ENCODE assay signal across 5 fruit fly cellular contexts in the genomic region with DNA sequence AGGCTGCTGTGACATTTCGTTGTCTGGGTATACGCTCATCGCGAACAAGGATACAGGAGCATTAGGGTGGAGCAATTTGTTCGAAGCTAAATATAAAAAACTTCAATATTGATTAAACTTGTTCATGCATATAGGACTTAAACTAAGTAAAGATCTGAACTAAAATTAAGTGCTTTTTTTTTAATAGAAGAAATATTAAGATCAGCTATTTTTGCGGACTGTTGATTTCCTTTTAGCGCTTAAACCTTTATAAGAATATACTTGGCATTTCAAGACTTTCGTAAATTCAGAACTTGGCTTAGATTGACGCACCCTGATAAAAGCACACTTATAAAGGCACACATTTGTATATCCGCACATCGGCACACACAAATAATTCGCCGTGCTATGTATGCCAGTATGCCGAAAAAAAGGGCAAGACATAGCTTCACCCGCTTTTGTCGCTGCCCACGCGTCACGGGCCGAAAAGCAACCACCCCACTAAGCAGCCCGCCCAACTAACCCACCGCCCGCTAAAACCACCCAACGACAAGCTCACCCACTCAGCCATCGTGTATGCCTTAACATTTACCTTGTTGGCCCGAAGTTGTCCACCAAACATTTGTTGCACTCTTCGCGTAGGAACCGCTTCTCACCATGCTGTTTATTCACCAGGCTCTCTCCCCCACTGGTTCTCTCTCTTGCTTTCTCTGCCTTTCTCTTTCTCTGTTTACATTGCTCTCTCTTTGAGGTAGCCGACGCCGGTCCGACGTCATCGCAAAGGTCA.
TF ChIP-seq lines count a peak whose summit lies in the region.

No protein-coding gene starts in this region.

- TF ChIP-seq CTCF in whole organism, embryonic (GFP tag; optimal IDR thresholded peaks at IDR 0.05; lab: Kevin White, UChicago): no peak

TF ChIP-seq in whole organism, adult, 20 proteins besides CTCF, POLR2A, EP300 and RAD21:
- TF ChIP-seq Crg-1 (GFP tag; optimal IDR thresholded peaks at IDR 0.05; lab: Kevin White, UChicago): no peak
- TF ChIP-seq CG14711 (tag; optimal IDR thresholded peaks at IDR 0.05; lab: Kevin White, UChicago): peak; percentile 63
- peak; percentile 55 for TF ChIP-seq CG7101 (tag; optimal IDR thresholded peaks at IDR 0.05; lab: Kevin White, UChicago)
- TF ChIP-seq bab1 (GFP tag; optimal IDR thresholded peaks at IDR 0.05; lab: Kevin White, UChicago): no peak
- TF ChIP-seq Clk (GFP tag; optimal IDR thresholded peaks at IDR 0.05; lab: Kevin White, UChicago): peak; percentile 19
- peak; percentile 37 for TF ChIP-seq CG7045 (GFP tag; optimal IDR thresholded peaks at IDR 0.05; lab: Kevin White, UChicago)
- TF ChIP-seq cic (GFP tag; optimal IDR thresholded peaks at IDR 0.05; lab: Kevin White, UChicago): no peak
- peak; percentile 70 for TF ChIP-seq CG5204 (GFP tag; optimal IDR thresholded peaks at IDR 0.05; lab: Kevin White, UChicago)
- peak; percentile 80 for TF ChIP-seq CG33017 (tag; optimal IDR thresholded peaks at IDR 0.05; lab: Kevin White, UChicago)
- no peak for TF ChIP-seq kay (GFP tag; lab: Kevin White, UChicago; ENCODE audit: borderline replicate concordance)
- peak; percentile 75 for TF ChIP-seq CG12768 (GFP tag; optimal IDR thresholded peaks at IDR 0.05; lab: Kevin White, UChicago)
- no peak for TF ChIP-seq cnc (optimal IDR thresholded peaks at IDR 0.05; lab: Kevin White, UChicago)
- peak; percentile 1 for TF ChIP-seq tj (GFP tag; optimal IDR thresholded peaks at IDR 0.05; lab: Kevin White, UChicago)
- no peak for TF ChIP-seq Hr96 (GFP tag; optimal IDR thresholded peaks at IDR 0.05; lab: Kevin White, UChicago)
- peak; percentile 18 for TF ChIP-seq toe (GFP tag; optimal IDR thresholded peaks at IDR 0.05; lab: Kevin White, UChicago)
- TF ChIP-seq CG11617 (GFP tag; optimal IDR thresholded peaks at IDR 0.05; lab: Kevin White, UChicago): peak; percentile 6

TF ChIP-seq in whole organism, embryonic, 481 proteins besides CTCF, POLR2A, EP300 and RAD21 (continues in another document):
- TF ChIP-seq stwl (tag; optimal IDR thresholded peaks at IDR 0.05; lab: Kevin White, UChicago) (no peak), PHDP (tag; optimal IDR thresholded peaks at IDR 0.05; lab: Kevin White, UChicago) (peak; percentile 79), CHES-1-like (GFP tag; optimal IDR thresholded peaks at IDR 0.05; lab: Kevin White, UChicago) (peak; percentile 51), CG30403 (GFP tag; optimal IDR thresholded peaks at IDR 0.05; lab: Kevin White, UChicago) (peak; percentile 35), NFAT (GFP tag; IDR thresholded peaks at IDR 0.05; lab: Robert Waterston, UW) (no peak), croc (GFP tag; conservative IDR thresholded peaks at IDR 0.05; lab: Robert Waterston, UW) (no peak), Stat92E (GFP tag; optimal IDR thresholded peaks at IDR 0.05; lab: Kevin White, UChicago) (no peak), Atf6 (GFP tag; IDR thresholded peaks at IDR 0.05; lab: Robert Waterston, UW) (peak; percentile 74), Aef1 (GFP tag; IDR thresholded peaks at IDR 0.05; lab: Robert Waterston, UW) (no peak), tap (tag; optimal IDR thresholded peaks at IDR 0.05; lab: Kevin White, UChicago) (peak; percentile 25), Doc3 (GFP tag; IDR thresholded peaks at IDR 0.05; lab: Robert Waterston, UW; ENCODE audit: partially characterized antibody) (no peak), E2f1 (GFP tag; IDR thresholded peaks at IDR 0.05; lab: Robert Waterston, UW) (no peak), CG6254 (GFP tag; optimal IDR thresholded peaks at IDR 0.05; lab: Kevin White, UChicago) (no peak), grn (GFP tag; optimal IDR thresholded peaks at IDR 0.05; lab: Kevin White, UChicago) (no peak), CG6654 (GFP tag; optimal IDR thresholded peaks at IDR 0.05; lab: Kevin White, UChicago) (no peak), dpn (GFP tag; optimal IDR thresholded peaks at IDR 0.05; lab: Kevin White, UChicago) (peak; percentile 22 to 31), CG11695 (GFP tag; IDR thresholded peaks at IDR 0.05; lab: Robert Waterston, UW) (peak; percentile 73)

TF ChIP-seq in whole organism, prepupa, 60 proteins besides CTCF, POLR2A, EP300 and RAD21 (continues in another document):
- peak; percentile 38 for TF ChIP-seq acj6 (GFP tag; optimal IDR thresholded peaks at IDR 0.05; lab: Kevin White, UChicago)
- peak; percentile 24 for TF ChIP-seq CG31627 (GFP tag; optimal IDR thresholded peaks at IDR 0.05; lab: Kevin White, UChicago)
- no peak for TF ChIP-seq CG8632 (GFP tag; optimal IDR thresholded peaks at IDR 0.05; lab: Kevin White, UChicago)
- TF ChIP-seq salr (GFP tag; optimal IDR thresholded peaks at IDR 0.05; lab: Kevin White, UChicago): no peak
- peak; percentile 9 for TF ChIP-seq Eip75B (GFP tag; optimal IDR thresholded peaks at IDR 0.05; lab: Kevin White, UChicago)
- TF ChIP-seq Ets21C (GFP tag; optimal IDR thresholded peaks at IDR 0.05; lab: Kevin White, UChicago): no peak
- peak; percentile 22 for TF ChIP-seq Met (GFP tag; optimal IDR thresholded peaks at IDR 0.05; lab: Kevin White, UChicago)
- TF ChIP-seq Hr38 (GFP tag; optimal IDR thresholded peaks at IDR 0.05; lab: Kevin White, UChicago): no peak
- no peak for TF ChIP-seq Eip93F (GFP tag; optimal IDR thresholded peaks at IDR 0.05; lab: Kevin White, UChicago)
- peak; percentile 6 for TF ChIP-seq Sox14 (GFP tag; optimal IDR thresholded peaks at IDR 0.05; lab: Kevin White, UChicago)
- no peak for TF ChIP-seq CG6792 (GFP tag; optimal IDR thresholded peaks at IDR 0.05; lab: Kevin White, UChicago)
- peak; percentile 41 for TF ChIP-seq fkh (GFP tag; optimal IDR thresholded peaks at IDR 0.05; lab: Kevin White, UChicago)
- no peak for TF ChIP-seq topi (GFP tag; optimal IDR thresholded peaks at IDR 0.05; lab: Kevin White, UChicago)
- TF ChIP-seq dac (GFP tag; optimal IDR thresholded peaks at IDR 0.05; lab: Kevin White, UChicago): no peak
- no peak for TF ChIP-seq CG8319 (GFP tag; optimal IDR thresholded peaks at IDR 0.05; lab: Kevin White, UChicago)
- no peak for TF ChIP-seq dsx (GFP tag; optimal IDR thresholded peaks at IDR 0.05; lab: Kevin White, UChicago; ENCODE audit: poor library complexity, severe bottlenecking)
- no peak for TF ChIP-seq CG10631 (GFP tag; optimal IDR thresholded peaks at IDR 0.05; lab: Kevin White, UChicago)
- TF ChIP-seq Ets96B (tag; optimal IDR thresholded peaks at IDR 0.05; lab: Kevin White, UChicago): no peak

TF ChIP-seq in whole organism, pupa, 21 proteins besides CTCF, POLR2A, EP300 and RAD21:
- peak; percentile 36 for TF ChIP-seq CG14655 (GFP tag; optimal IDR thresholded peaks at IDR 0.05; lab: Kevin White, UChicago)
- peak; percentile 53; the same call in 2 of the 3 replicates for TF ChIP-seq CG4496 (GFP tag; IDR thresholded peaks at IDR 0.05; lab: Robert Waterston, UW)
- no peak for TF ChIP-seq rn (GFP tag; IDR thresholded peaks at IDR 0.05; lab: Robert Waterston, UW)
- TF ChIP-seq Ets98B (GFP tag; IDR thresholded peaks at IDR 0.05; lab: Robert Waterston, UW): peak; percentile 9; the same call in 1 of the 2 replicates
- TF ChIP-seq CG8301 (tag; optimal IDR thresholded peaks at IDR 0.05; lab: Kevin White, UChicago): peak; percentile 26
- 0 out of 3 replicates have a peak, but pooled peaks have one; percentile 17 for TF ChIP-seq fd96Ca (GFP tag; IDR thresholded peaks at IDR 0.05; lab: Robert Waterston, UW)
- TF ChIP-seq CG17806 (tag; optimal IDR thresholded peaks at IDR 0.05; lab: Kevin White, UChicago): no peak
- TF ChIP-seq CG32121 (GFP tag; IDR thresholded peaks at IDR 0.05; lab: Robert Waterston, UW): peak; percentile 43; the same call in 1 of the 2 replicates
- peak; percentile 18 for TF ChIP-seq CG9948 (tag; optimal IDR thresholded peaks at IDR 0.05; lab: Kevin White, UChicago)
- TF ChIP-seq CG8159 (tag; optimal IDR thresholded peaks at IDR 0.05; lab: Kevin White, UChicago): peak; percentile 56

TF ChIP-seq in whole organism, wandering third instar larva, 38 proteins besides CTCF, POLR2A, EP300 and RAD21:
- peak; percentile 9 for TF ChIP-seq Dif (GFP tag; optimal IDR thresholded peaks at IDR 0.05; lab: Kevin White, UChicago; ENCODE audit: partially characterized antibody)
- TF ChIP-seq fru (GFP tag; optimal IDR thresholded peaks at IDR 0.05; lab: Kevin White, UChicago): peak; percentile 38
- peak in 1 of 2 experiments; percentile 55 for TF ChIP-seq foxo (GFP tag; optimal IDR thresholded peaks at IDR 0.05; lab: Kevin White, UChicago)
- TF ChIP-seq br (GFP tag; optimal IDR thresholded peaks at IDR 0.05; lab: Kevin White, UChicago): peak; percentile 27
- peak in 1 of 2 experiments; percentile 38 for TF ChIP-seq dl (GFP tag; optimal IDR thresholded peaks at IDR 0.05; lab: Kevin White, UChicago; ENCODE audit: insufficient read depth in 1 of 2, partially characterized antibody in 2 of 2)
- no peak for TF ChIP-seq Hr78 (GFP tag; optimal IDR thresholded peaks at IDR 0.05; lab: Kevin White, UChicago)
- no peak for TF ChIP-seq dmrt93B (GFP tag; optimal IDR thresholded peaks at IDR 0.05; lab: Kevin White, UChicago)
- no peak for TF ChIP-seq Mio (GFP tag; optimal IDR thresholded peaks at IDR 0.05; lab: Kevin White, UChicago)
TF ChIP-seq in whole organism, wandering third instar larva: peak in this region for 5.
